Fruit fly (Drosophila melanogaster) S2 (cell line): ENCODE results near the gene CG32793.

Experiments used
- CG8478 ChIP-seq: fragments of >200 bp; optimal IDR thresholded peaks from 2 replicates; lab custom pipeline; 2018
- CTCF ChIP-seq, 2 experiments: fragments of >200 bp; optimal IDR thresholded peaks; 2 replicates each; lab custom pipeline; 2018

DNA sequence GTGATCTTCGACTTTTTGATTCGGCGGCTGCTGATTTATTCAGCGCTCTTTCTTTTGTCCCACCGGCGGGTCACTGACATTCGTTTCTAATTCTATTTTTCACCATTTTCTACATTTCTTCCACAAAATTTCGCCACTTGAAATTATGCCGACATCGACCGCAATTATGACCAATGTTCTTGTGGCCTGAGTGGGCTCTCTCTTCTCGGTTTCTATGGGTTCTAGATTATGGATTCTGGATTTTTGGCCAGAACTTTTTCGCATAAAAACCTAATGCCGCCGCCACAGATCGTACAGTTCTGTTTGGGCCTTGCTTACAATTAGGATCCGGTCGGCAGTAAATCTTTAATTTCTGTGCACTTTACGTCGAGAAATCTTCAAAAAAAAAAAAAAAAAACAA lies 7.1 kb downstream of the CG32793 start, which contains the start of gene CG3598:
- TF ChIP-seq CG8478 (lab: Kevin White, UChicago), result no peak
- TF ChIP-seq CTCF (optimal IDR thresholded peaks at IDR 0.05; lab: Kevin White, UChicago), result no peak
